Worm (Caenorhabditis elegans) whole organism, early embryonic: Measurements from ENCODE around the gene nas-7.
"Not testable (repeated sequence)": the region's sequence is repeated elsewhere in the genome, so short reads cannot be mapped to it uniquely, and the experiment has no call there.

Source experiments
- B0310.2 ChIP-seq: sonication (generic microtip); optimal IDR thresholded peaks from 2 replicates; lab custom pipeline; 2016; ENCODE audit warnings: mild to moderate bottlenecking, missing genetic modification characterization, missing compliant biosample characterization
- F13C5.2 ChIP-seq: sonication (generic microtip); optimal IDR thresholded peaks from 2 replicates; lab custom pipeline; 2017; ENCODE audit warnings: mild to moderate bottlenecking, missing genetic modification characterization, inconsistent platforms, missing compliant biosample characterization
- aly-1 ChIP-seq: sonication (generic microtip); optimal IDR thresholded peaks from 2 replicates; lab custom pipeline; 2016; ENCODE audit warnings: missing genetic modification characterization, missing compliant biosample characterization
- ama-1 ChIP-seq: fragments of 150-350 bp; optimal IDR thresholded peaks from 2 replicates; lab custom pipeline; 2014
- ceh-13 ChIP-seq: fragments of 200-800 bp; sonication (Bioruptor generic); optimal IDR thresholded peaks from 2 replicates; lab custom pipeline; 2018; ENCODE audit warnings: mild to moderate bottlenecking, missing genetic modification characterization, missing compliant biosample characterization
- ceh-36 ChIP-seq: sonication (generic microtip); optimal IDR thresholded peaks from 2 replicates; lab custom pipeline; 2016; ENCODE audit warnings: missing genetic modification characterization, inconsistent platforms, missing compliant biosample characterization
- ets-7 ChIP-seq: sonication (generic microtip); optimal IDR thresholded peaks from 2 replicates; lab custom pipeline; 2016; ENCODE audit warnings: missing genotype, missing genetic modification characterization, missing compliant biosample characterization
- flt-1 ChIP-seq: fragments of 200-800 bp; sonication (Bioruptor generic); IDR thresholded peaks from 2 replicates; pipeline ENCODE4 v1.3.6; 2022; ENCODE audit warnings: missing genetic modification characterization, missing compliant biosample characterization
- hmbx-1 ChIP-seq: sonication (generic microtip); optimal IDR thresholded peaks from 2 replicates; lab custom pipeline; 2016; ENCODE audit warnings: mild to moderate bottlenecking, missing genetic modification characterization, missing compliant biosample characterization
- hmg-4 ChIP-seq: fragments of 200-800 bp; sonication (Bioruptor generic); optimal IDR thresholded peaks from 2 replicates; lab custom pipeline; 2018; ENCODE audit warnings: mild to moderate bottlenecking, missing genetic modification characterization, missing compliant biosample characterization
- hnd-1 ChIP-seq: sonication (generic microtip); optimal IDR thresholded peaks from 2 replicates; lab custom pipeline; 2016; ENCODE audit warnings: missing genetic modification characterization, missing compliant biosample characterization
- pes-1 ChIP-seq: fragments of 200-800 bp; sonication (Bioruptor generic); IDR thresholded peaks from 2 replicates; pipeline ENCODE4 v1.3.6; 2022; ENCODE audit warnings: missing genetic modification reagents, missing genetic modification characterization, missing compliant biosample characterization
- scrt-1 ChIP-seq: fragments of 200-800 bp; sonication (Bioruptor generic); IDR thresholded peaks from 2 replicates; pipeline ENCODE4 v1.3.6; 2022; ENCODE audit warnings: missing genetic modification characterization, missing compliant biosample characterization
- sea-1 ChIP-seq: fragments of 200-800 bp; sonication (Bioruptor generic); conservative IDR thresholded peaks from 2 replicates; pipeline ENCODE4 v1.3.6; 2022; ENCODE audit warnings: missing genetic modification characterization, missing compliant biosample characterization
- tbx-11 ChIP-seq: fragments of 200-800 bp; sonication (Bioruptor generic); IDR thresholded peaks from 2 replicates; pipeline ENCODE4 v1.3.6; 2022; ENCODE audit warnings: missing genetic modification characterization, missing compliant biosample characterization
- tbx-37 ChIP-seq: fragments of 200-800 bp; sonication (Bioruptor generic); conservative IDR thresholded peaks from 2 replicates; pipeline ENCODE4 v1.3.6; 2022; ENCODE audit warnings: missing genetic modification reagents, missing genetic modification characterization, missing compliant biosample characterization
- tra-4 ChIP-seq: sonication (generic microtip); optimal IDR thresholded peaks from 2 replicates; lab custom pipeline; 2017; ENCODE audit warnings: missing genetic modification characterization, missing compliant biosample characterization

Gene nas-7

DNA sequence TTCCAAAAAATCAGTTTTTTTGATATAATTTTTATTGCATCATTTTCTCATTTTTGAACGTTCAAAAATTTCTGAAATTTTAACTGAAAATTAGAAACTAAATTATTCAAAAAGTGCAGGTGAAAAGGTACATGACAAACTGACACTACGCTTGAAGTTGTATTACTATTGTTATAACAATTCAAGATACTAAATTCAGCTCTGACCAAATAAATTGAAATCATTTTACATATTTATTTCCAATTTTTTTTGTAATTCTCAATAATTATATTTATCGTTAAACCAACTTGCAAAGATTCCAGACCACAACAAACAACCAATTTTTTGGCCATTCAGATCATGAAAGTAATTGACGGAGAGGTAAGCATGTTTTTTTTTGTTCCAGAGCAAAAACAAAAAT lies 17.1 kb downstream of the nas-7 start, which contains the start of gene sre-3:
Gene sre-3, plus strand, starts transcription at position 301 of the 400 bp plus-strand sequence.
- TF ChIP-seq pes-1 (GFP tag; lab: Robert Waterston, UW) (no peak), F13C5.2 (no peak), flt-1 (GFP tag; lab: Robert Waterston, UW) (no peak)

DNA sequence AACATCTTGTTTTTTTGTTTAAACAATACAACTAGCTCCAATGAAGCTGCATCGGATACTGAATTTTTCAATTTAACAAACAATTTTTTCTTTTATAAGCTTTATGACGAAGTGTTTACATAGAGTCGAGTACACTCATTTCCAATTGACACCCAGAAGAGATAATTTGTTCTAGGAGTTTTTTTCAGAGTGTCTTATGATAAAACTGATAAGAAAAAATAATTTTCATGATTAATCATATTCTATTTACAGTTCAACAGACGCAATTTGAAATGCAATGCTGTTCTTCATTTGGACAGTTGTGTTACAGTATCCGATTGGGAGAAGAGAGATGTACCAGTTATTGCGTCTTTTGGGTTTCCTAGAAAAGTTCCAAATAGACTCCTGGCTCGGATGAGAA lies 20.6 kb downstream of the nas-7 start:
- TF ChIP-seq hmbx-1 (tag; lab: Kevin White, UChicago) (no peak), flt-1 (GFP tag; lab: Robert Waterston, UW) (no peak), hmg-4 (no peak), F13C5.2 (no peak), tbx-11 (no peak), sea-1 (no peak), scrt-1 (GFP tag; lab: Robert Waterston, UW) (no peak), ets-7 (no peak), tra-4 (tag; lab: Kevin White, UChicago) (no peak), pes-1 (GFP tag; lab: Robert Waterston, UW) (no peak), ama-1 (lab: Kevin White, UChicago) (no peak), aly-1 (tag; lab: Kevin White, UChicago) (no peak), ceh-36 (tag; lab: Kevin White, UChicago) (no peak), hnd-1 (tag; lab: Kevin White, UChicago) (no peak), ceh-13 (GFP tag; lab: Kevin White, UChicago) (no peak)

DNA sequence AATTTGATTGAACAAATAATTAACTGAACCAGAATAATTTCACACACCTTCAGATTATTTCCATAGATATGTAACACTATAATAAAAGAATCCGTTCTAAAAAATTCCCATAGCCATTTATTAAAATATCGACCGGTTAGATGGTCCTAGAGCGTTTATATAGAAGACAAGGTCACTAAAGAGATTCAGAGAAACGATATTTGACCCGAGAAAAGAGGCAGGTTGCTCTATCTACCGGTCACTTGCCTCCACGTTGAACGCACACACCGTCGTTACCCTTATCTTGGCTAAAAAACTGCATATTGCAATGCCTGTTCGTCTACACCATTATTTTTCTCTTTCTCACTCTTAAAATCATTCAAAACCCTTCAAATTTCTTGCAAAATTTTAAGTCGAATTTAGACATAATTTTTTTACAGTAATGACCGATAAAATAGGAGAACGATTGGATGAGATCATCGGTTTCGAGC lies 21.3 kb downstream of the nas-7 start, which contains the start of gene C07D10.5:
Gene C07D10.5, plus strand, starts transcription at position 420 of the 470 bp plus-strand sequence.
- TF ChIP-seq hmg-4, result no peak
- TF ChIP-seq ceh-36 (tag; lab: Kevin White, UChicago), result no peak
- TF ChIP-seq pes-1 (GFP tag; lab: Robert Waterston, UW), result no peak
- TF ChIP-seq scrt-1 (GFP tag; lab: Robert Waterston, UW), result no peak
- TF ChIP-seq ceh-13 (GFP tag; lab: Kevin White, UChicago), result no peak
- no peak for TF ChIP-seq tbx-37 (GFP tag; lab: Robert Waterston, UW)
- no peak for TF ChIP-seq B0310.2 (tag; lab: Kevin White, UChicago)
- no peak for TF ChIP-seq ets-7
- TF ChIP-seq hnd-1 (tag; lab: Kevin White, UChicago), result no peak
- no peak for TF ChIP-seq sea-1
- no peak for TF ChIP-seq tbx-11

DNA sequence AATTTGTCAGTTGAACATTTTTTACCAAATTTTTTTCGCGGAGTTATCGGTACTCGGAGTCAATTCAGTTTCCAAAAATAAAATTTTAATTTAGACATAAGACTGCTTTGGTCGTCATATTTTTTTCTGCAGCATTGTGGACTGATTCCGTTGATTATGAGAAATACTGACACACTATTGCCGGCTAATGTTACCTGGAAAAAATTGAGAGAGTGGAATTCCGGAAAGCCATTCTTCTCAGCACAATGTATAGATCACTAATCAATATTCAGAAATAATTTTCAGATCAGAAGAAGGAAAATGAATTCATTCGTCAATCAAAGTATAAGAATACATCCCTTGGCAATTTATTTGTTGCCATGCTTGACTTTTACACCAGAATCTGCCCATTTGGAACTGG lies 23.5 kb downstream of the nas-7 start, which contains the start of gene C07D10.6:
Gene C07D10.6, plus strand, starts transcription at position 301 of the 400 bp plus-strand sequence.
- no peak for TF ChIP-seq B0310.2 (tag; lab: Kevin White, UChicago)
- no peak for TF ChIP-seq ceh-36 (tag; lab: Kevin White, UChicago)
- TF ChIP-seq ama-1 (lab: Kevin White, UChicago), result no peak
- TF ChIP-seq ceh-13 (GFP tag; lab: Kevin White, UChicago), result no peak
- no peak for TF ChIP-seq ets-7
- TF ChIP-seq pes-1 (GFP tag; lab: Robert Waterston, UW), result no peak
- TF ChIP-seq tbx-11, result no peak
- TF ChIP-seq tbx-37 (GFP tag; lab: Robert Waterston, UW), result no peak
- TF ChIP-seq sea-1, result no peak
- TF ChIP-seq F13C5.2, result no peak
- TF ChIP-seq hnd-1 (tag; lab: Kevin White, UChicago), result no peak
- TF ChIP-seq flt-1 (GFP tag; lab: Robert Waterston, UW), result no peak
- no peak for TF ChIP-seq aly-1 (tag; lab: Kevin White, UChicago)
- TF ChIP-seq tra-4 (tag; lab: Kevin White, UChicago), result no peak
- TF ChIP-seq hmg-4, result no peak
- TF ChIP-seq scrt-1 (GFP tag; lab: Robert Waterston, UW), result no peak
- TF ChIP-seq hmbx-1 (tag; lab: Kevin White, UChicago), result no peak

DNA sequence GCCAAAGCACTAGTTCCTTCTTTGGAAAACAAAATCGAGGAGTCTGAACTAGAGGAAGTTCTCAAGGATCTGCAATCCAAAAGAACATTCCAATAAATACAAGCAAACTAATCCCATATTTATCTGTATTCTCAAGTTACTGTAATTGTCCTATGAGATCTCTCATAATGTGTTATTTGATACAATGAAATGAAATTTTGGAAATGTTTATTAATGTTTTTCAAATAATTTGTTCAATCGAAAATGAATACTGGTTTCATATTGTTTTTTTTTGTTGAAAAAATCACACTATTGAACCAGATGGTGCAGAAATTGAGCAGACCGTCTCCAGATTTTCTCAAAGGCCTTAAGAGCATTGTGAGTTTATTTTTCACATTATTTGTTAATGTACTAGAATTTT lies 27.5 kb downstream of the nas-7 start, which contains the start of gene F43E2.1:
Gene F43E2.1, plus strand, starts transcription at position 301 of the 400 bp plus-strand sequence.
- no peak for TF ChIP-seq tra-4 (tag; lab: Kevin White, UChicago)
- no peak for TF ChIP-seq ama-1 (lab: Kevin White, UChicago)
- TF ChIP-seq hnd-1 (tag; lab: Kevin White, UChicago), result no peak
- no peak for TF ChIP-seq ceh-36 (tag; lab: Kevin White, UChicago)
- no peak for TF ChIP-seq hmg-4
- no peak for TF ChIP-seq ets-7
- no peak for TF ChIP-seq flt-1 (GFP tag; lab: Robert Waterston, UW)

DNA sequence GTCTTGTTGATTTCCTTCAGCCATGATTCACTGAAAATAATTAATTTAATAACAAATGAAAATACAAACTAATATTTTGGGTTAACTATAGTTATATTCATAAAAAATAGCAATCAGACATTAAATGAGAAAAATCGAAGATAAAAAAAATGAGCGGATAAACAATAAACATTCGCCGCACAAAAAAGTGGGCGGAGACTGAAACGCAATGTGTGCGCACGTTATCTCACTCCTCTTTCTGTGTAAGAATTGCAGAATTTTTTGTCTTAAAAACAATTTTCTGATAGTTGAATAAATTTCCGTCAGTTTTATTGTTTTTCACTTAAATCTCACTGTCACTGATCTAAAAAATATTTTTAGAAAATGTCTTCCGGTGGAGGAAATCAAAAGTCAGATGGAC lies 28.4 kb downstream of the nas-7 start, which contains the start of the genes mtch-1 and rpb-4:
Gene mtch-1, minus strand, starts transcription at position 24 of the 400 bp plus-strand sequence.
Gene rpb-4, plus strand, starts transcription at position 353 of the 400 bp plus-strand sequence.
- TF ChIP-seq B0310.2 (tag; lab: Kevin White, UChicago), result no peak
- no peak for TF ChIP-seq F13C5.2
- TF ChIP-seq hnd-1 (tag; lab: Kevin White, UChicago), result no peak
- no peak for TF ChIP-seq tra-4 (tag; lab: Kevin White, UChicago)

DNA sequence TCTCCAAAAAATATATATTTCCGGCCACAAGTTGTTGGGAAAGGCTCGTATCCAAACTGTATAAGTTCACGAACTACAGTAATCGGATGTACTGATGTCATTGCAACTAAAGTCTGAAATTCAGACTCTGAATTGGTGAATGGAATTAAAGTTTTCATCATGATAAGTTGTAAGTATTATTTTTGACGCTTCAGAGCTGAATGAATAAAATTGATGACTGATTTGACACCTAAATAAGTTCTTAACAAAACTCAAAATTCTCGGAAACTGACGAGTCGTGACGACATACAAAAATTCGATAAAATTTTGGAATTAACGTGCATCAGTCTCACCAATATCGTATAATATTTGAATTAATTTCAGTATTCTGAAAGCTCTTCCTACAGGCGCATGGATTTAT lies 32.3 kb downstream of the nas-7 start, which contains the start of gene F43E2.11:
Gene F43E2.11, minus strand, starts transcription at position 101 of the 400 bp plus-strand sequence.
- TF ChIP-seq ets-7; tra-4 (tag; lab: Kevin White, UChicago); hmg-4: not testable (repeated sequence)

DNA sequence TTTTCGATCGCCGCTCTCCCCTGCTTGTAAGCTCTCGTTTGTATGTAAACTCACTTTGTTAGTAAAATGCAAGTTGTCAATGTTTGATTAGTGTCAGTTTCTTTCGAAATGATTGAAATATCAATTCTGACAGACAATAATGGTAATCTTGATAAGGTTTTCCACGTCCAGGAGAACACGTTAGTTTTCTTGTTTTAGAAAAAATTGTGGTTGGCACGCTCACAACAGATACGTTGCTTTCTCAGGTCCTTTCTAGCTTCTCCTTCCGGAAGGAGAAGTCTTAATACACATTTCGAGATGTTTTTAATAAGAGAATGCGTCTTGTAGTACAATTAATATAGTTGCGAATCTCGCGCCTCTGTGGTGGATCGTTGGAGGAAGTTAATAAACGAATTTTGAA lies 33.8 kb downstream of the nas-7 start, which contains the start of gene F43E2.6:
Gene F43E2.6, minus strand, starts transcription at position 101 of the 400 bp plus-strand sequence.
- TF ChIP-seq aly-1 (tag; lab: Kevin White, UChicago), result no peak
- TF ChIP-seq pes-1 (GFP tag; lab: Robert Waterston, UW), result no peak
- no peak for TF ChIP-seq flt-1 (GFP tag; lab: Robert Waterston, UW)
- no peak for TF ChIP-seq ama-1 (lab: Kevin White, UChicago)
- no peak for TF ChIP-seq hnd-1 (tag; lab: Kevin White, UChicago)
- TF ChIP-seq tra-4 (tag; lab: Kevin White, UChicago), result no peak
- no peak for TF ChIP-seq hmbx-1 (tag; lab: Kevin White, UChicago)
- TF ChIP-seq ets-7, result no peak
- TF ChIP-seq tbx-11, result no peak
- no peak for TF ChIP-seq hmg-4
- TF ChIP-seq scrt-1 (GFP tag; lab: Robert Waterston, UW), result no peak
- TF ChIP-seq tbx-37 (GFP tag; lab: Robert Waterston, UW), result no peak
- TF ChIP-seq ceh-13 (GFP tag; lab: Kevin White, UChicago), result no peak
